Worm (Caenorhabditis elegans) whole organism, L3 larva: Measurements from ENCODE around the gene snpc-1.1.

Experiments
- aly-2 ChIP-seq: fragments of 150-350 bp; optimal IDR thresholded peaks from 2 replicates; lab custom pipeline; 2014; ENCODE audit warnings: missing biosample characterization, missing genetic modification characterization
- daf-12 ChIP-seq: fragments of 150-350 bp; optimal IDR thresholded peaks from 2 replicates; lab custom pipeline; 2014; ENCODE audit warnings: missing biosample characterization, missing genetic modification reagents, missing genetic modification characterization
- elt-3 ChIP-seq, 3 experiments: fragments of 150-350 bp in 1 of 3; sonication (generic microtip) in 2 of 3; optimal IDR thresholded peaks; 2 replicates in 2 of 3; 4 replicates in 1 of 3; lab custom pipeline; 2014 to 2017; ENCODE audit warnings: missing biosample characterization in 3 of 3, missing genetic modification characterization in 3 of 3
- fos-1 ChIP-seq: fragments of 150-350 bp; optimal IDR thresholded peaks from 2 replicates; lab custom pipeline; 2014; ENCODE audit warnings: missing biosample characterization, missing genetic modification characterization
- lin-39 ChIP-seq: fragments of 150-350 bp; optimal IDR thresholded peaks from 2 replicates; lab custom pipeline; 2018; ENCODE audit warnings: missing biosample characterization, missing genetic modification reagents, missing genetic modification characterization
- nhr-237 ChIP-seq: fragments of 150-350 bp; optimal IDR thresholded peaks from 2 replicates; lab custom pipeline; 2014; ENCODE audit warnings: missing biosample characterization, missing genetic modification characterization
- nhr-25 ChIP-seq: sonication (generic microtip); optimal IDR thresholded peaks from 2 replicates; lab custom pipeline; 2017; ENCODE audit warnings: missing biosample characterization, missing genetic modification characterization
- skn-1 ChIP-seq: fragments of 150-350 bp; optimal IDR thresholded peaks from 2 replicates; lab custom pipeline; 2014; ENCODE audit warnings: missing biosample characterization, missing genetic modification characterization
- tbx-2 ChIP-seq: sonication (generic microtip); optimal IDR thresholded peaks from 2 replicates; lab custom pipeline; 2016; ENCODE audit warnings: mild to moderate bottlenecking, missing genetic modification characterization, missing compliant biosample characterization
- ztf-11 ChIP-seq: fragments of 150-350 bp; optimal IDR thresholded peaks from 2 replicates; lab custom pipeline; 2014; ENCODE audit warnings: missing biosample characterization, missing genetic modification characterization

DNA sequence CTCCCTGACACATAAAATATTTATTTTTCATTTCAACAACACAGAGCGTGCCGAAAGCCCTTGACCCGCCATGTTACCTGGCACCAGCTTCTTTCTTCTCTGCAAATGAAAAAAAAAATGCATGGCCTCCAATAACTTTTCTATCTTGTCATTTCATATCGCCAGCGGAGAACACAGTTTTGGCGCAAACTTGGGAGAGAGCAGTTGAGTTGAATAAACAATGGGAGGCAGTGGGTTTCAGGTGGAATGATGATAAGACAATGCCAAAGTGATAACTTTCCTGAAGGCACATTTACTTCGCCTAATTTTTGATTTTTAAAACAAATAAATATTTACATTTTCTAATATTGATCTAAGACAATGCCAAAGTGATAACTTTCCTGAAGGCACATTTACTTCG lies 20.2 kb upstream of the snpc-1.1 start:
- TF ChIP-seq daf-12 (tag; lab: Kevin White, UChicago) (no peak), tbx-2 (no peak), lin-39 (no peak), skn-1 (tag; lab: Kevin White, UChicago) (no peak), nhr-25 (no peak), fos-1 (tag; lab: Kevin White, UChicago) (no peak), nhr-237 (tag; lab: Kevin White, UChicago) (no peak), elt-3 (tag; optimal IDR thresholded peaks at IDR 0.05; lab: Kevin White, UChicago) (no peak), ztf-11 (no peak), aly-2 (tag; lab: Kevin White, UChicago) (no peak)
